Worm (Caenorhabditis elegans): ENCODE data around the gene T20B12.3.

The T20B12.3 gene

DNA sequence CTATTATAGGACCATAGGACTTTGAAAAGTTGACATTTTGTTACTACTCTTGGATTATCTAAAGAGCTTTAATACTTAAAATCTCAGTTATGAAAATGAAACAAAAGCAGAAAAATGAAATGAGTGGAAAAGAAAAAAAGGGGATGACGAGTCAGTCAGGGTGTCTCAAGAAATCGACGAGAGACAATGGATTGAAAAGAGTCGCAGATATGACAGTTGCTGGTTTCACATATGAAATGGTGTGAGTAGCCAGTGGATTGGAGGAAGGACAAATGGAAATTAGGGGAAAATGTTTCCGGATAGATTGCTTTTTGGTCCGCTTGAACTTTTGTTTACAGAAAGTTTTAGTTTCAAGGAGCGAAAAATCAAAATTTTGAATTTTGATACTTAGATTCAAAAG, 15.3 kb downstream of the T20B12.3 start:
- no peak for TF ChIP-seq klf-2 (GFP tag; conservative IDR thresholded peaks at IDR 0.05)

DNA sequence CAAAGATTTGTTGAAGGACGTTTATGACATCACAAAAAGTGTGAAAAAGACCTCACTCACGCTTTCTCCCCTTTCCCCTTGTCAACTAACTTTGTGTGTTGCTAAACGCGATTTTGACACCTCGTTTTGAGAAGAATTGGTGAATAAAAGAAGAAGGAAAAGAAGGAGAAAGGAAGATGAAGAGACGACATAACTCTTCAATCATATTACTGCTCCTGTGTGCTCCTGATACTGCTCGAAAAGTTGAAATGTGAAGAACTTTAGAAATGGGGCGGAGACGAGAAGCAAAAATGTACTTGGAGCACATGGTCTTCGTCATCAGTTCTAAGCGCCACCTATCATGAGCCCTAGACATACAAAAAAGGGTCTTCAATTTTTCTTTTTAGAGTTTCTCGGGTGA, 17.1 kb downstream of the T20B12.3 start:
- no peak for TF ChIP-seq klf-2 (GFP tag; conservative IDR thresholded peaks at IDR 0.05)
- TF ChIP-seq med-1 (GFP tag; optimal IDR thresholded peaks at IDR 0.05; ENCODE audit: insufficient read depth), result no peak
- TF ChIP-seq flt-1 (GFP tag; IDR thresholded peaks at IDR 0.05), result no peak
- TF ChIP-seq ztf-29 (GFP tag; IDR thresholded peaks at IDR 0.05), result no peak
- TF ChIP-seq ref-1 (GFP tag; conservative IDR thresholded peaks at IDR 0.05), result no peak

Data from whole organism, midembryonic.